Worm (Caenorhabditis elegans): ENCODE data around the gene wrt-9.

wrt-9 gene

ce11 chrX:1630881-1631516, 54.6 kb downstream of the wrt-9 start, which contains the start of gene ZK380.2:
ZK380.2 (plus strand) TSS chrX:1631466.
- no peak for TF ChIP-seq unc-62 (GFP tag; optimal IDR thresholded peaks at IDR 0.05)
